Worm (Caenorhabditis elegans) whole organism, late embryonic: ENCODE data around the gene asp-15.

Source experiments
- ceh-2 ChIP-seq: sonication (generic microtip); optimal IDR thresholded peaks from 2 replicates; lab custom pipeline; 2016; ENCODE audit warnings: missing genotype, missing genetic modification characterization, missing compliant biosample characterization
- hlh-30 ChIP-seq: sonication (generic microtip); optimal IDR thresholded peaks from 2 replicates; lab custom pipeline; 2017; ENCODE audit warnings: antibody characterized with exemption, missing genetic modification characterization, missing compliant biosample characterization; ENCODE audit not compliant: insufficient read depth
- pha-4 ChIP-seq: fragments of 150-350 bp; optimal IDR thresholded peaks from 2 replicates; lab custom pipeline; 2018; ENCODE audit warnings: missing biosample characterization, missing genetic modification reagents, missing genetic modification characterization
- pqm-1 ChIP-seq: sonication (generic microtip); optimal IDR thresholded peaks from 2 replicates; lab custom pipeline; 2016; ENCODE audit warnings: missing genetic modification characterization, missing compliant biosample characterization
- sox-4 ChIP-seq: sonication (generic microtip); optimal IDR thresholded peaks from 2 replicates; lab custom pipeline; 2017; ENCODE audit warnings: mild to moderate bottlenecking, missing genetic modification characterization, inconsistent platforms, missing compliant biosample characterization
- unc-55 ChIP-seq: sonication (generic microtip); optimal IDR thresholded peaks from 2 replicates; lab custom pipeline; 2017; ENCODE audit warnings: missing biosample characterization, missing genetic modification reagents, missing genetic modification characterization
- unc-86 ChIP-seq: sonication (generic microtip); optimal IDR thresholded peaks from 2 replicates; lab custom pipeline; 2016; ENCODE audit warnings: missing genetic modification characterization, missing compliant biosample characterization

DNA sequence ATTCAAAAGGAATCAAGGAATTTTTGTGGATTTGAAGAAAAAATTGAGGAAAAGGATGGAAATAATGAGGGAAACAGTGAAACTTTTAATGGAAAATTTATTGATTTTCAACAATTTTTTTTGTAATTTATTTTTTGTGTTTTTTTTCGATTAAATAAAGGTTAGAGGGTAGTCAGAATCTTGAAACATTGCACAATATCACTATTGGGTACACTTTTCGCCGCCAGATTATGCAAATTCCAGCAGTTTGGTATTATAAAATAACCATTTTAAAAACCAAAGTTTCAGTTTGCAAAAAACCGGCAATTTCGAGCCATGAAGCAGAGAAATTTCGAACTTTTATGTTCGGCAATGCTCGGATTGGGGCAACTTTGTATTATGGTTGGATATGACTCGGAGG, 13.2 kb downstream of the asp-15 start, which contains the start of gene Y39B6A.27:
- TF ChIP-seq pqm-1 (tag; lab: Kevin White, UChicago) (no peak), sox-4 (tag; lab: Kevin White, UChicago) (no peak), unc-86 (tag; lab: Kevin White, UChicago) (no peak), hlh-30 (no peak), unc-55 (no peak), pha-4 (tag; lab: Kevin White, UChicago) (no peak), ceh-2 (tag; lab: Kevin White, UChicago) (no peak)
